Worm (Caenorhabditis elegans): ENCODE data around the gene abhd-3.2.

ce11 chrX:986463-986862, 8.7 kb upstream of the abhd-3.2 start:
- TF ChIP-seq F49E8.2 (tag; optimal IDR thresholded peaks at IDR 0.05; ENCODE audit: insufficient read depth), result no peak
- TF ChIP-seq zim-3 (tag; optimal IDR thresholded peaks at IDR 0.05), result peak; percentile 37
- no peak for TF ChIP-seq die-1 (tag; optimal IDR thresholded peaks at IDR 0.05)
- TF ChIP-seq lsl-1 (GFP tag; optimal IDR thresholded peaks at IDR 0.05), result no peak
- TF ChIP-seq B0035.1 (tag; optimal IDR thresholded peaks at IDR 0.05), result no peak
- no peak for TF ChIP-seq Y53G8AR.9 (GFP tag; conservative IDR thresholded peaks at IDR 0.05)
- TF ChIP-seq snpc-4 (GFP tag; optimal IDR thresholded peaks at IDR 0.05), result peak; percentile 61
- peak; percentile 37 to 87 (median 72) for TF ChIP-seq snpc-4 (tag; optimal IDR thresholded peaks at IDR 0.05)
- no peak for TF ChIP-seq unc-62 (GFP tag; optimal IDR thresholded peaks at IDR 0.05)
- no peak for TF ChIP-seq nhr-90 (tag; optimal IDR thresholded peaks at IDR 0.05)
- TF ChIP-seq aptf-2 (GFP tag; conservative IDR thresholded peaks at IDR 0.05), result no peak
- TF ChIP-seq B0336.3 (GFP tag; IDR thresholded peaks at IDR 0.05), result no peak
- TF ChIP-seq ccch-3 (GFP tag; optimal IDR thresholded peaks at IDR 0.05), result no peak
- TF ChIP-seq dpff-1 (tag; optimal IDR thresholded peaks at IDR 0.05), result no peak

All from whole organism, young adult.